Comparison of ENCODE assay signal across 1 fruit fly cellular context in the genomic region with DNA sequence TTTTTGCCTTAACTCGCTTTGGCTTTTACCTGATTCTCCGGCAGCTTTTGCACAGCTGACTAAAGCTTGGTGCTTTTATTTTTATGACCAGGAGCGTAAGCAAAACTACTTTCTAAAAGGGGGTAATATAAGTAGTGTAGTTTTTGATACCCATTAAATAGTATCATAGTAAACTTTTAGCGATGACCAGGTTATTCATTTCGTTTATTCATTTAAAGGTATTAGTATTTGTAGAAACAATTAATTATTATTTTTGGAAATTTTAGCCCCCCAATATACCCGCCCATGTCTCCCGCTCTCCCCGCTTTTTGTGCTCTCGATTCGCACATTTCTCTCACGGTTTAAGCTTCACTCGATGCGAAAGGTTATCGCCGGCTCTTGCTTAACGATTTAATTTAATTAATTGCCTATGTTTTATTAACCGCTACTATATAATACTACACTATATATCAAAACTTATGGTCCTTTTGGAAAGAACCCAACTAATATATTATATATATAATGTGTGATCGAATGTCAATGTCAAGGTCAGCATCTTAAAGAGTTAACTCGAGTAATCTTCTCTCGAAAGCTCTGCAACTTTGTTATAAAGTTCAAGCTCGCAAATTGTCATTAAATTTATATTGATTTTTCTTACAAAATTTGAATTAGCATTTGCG.
A peak's percentile ranks its signal among the peaks of the same experiment; 100 is the strongest.
TF ChIP-seq lines count a peak whose summit lies in the region.

A gene (minus strand): TSS at position 61 of the 659 bp plus-strand sequence.

TF ChIP-seq in whole organism, embryonic, 481 proteins besides CTCF, POLR2A, EP300 and RAD21 (continued from another document):
- peak; percentile 86 for TF ChIP-seq fd3F (GFP tag; optimal IDR thresholded peaks at IDR 0.05; lab: Kevin White, UChicago)
- TF ChIP-seq disco-r (GFP tag; optimal IDR thresholded peaks at IDR 0.05; lab: Kevin White, UChicago): peak; percentile 36
- TF ChIP-seq ind (GFP tag; optimal IDR thresholded peaks at IDR 0.05; lab: Kevin White, UChicago): peak; percentile 86
- peak; percentile 50 for TF ChIP-seq chn (GFP tag; optimal IDR thresholded peaks at IDR 0.05; lab: Kevin White, UChicago)
- TF ChIP-seq tin (GFP tag; optimal IDR thresholded peaks at IDR 0.05; lab: Kevin White, UChicago): peak; percentile 73
- TF ChIP-seq Dek (tag; optimal IDR thresholded peaks at IDR 0.05; lab: Kevin White, UChicago): peak; percentile 91
- peak; percentile 12 for TF ChIP-seq pzg (GFP tag; optimal IDR thresholded peaks at IDR 0.05; lab: Kevin White, UChicago)
- TF ChIP-seq kni (GFP tag; optimal IDR thresholded peaks at IDR 0.05; lab: Kevin White, UChicago): no peak
- peak; percentile 18 for TF ChIP-seq CG30020 (tag; optimal IDR thresholded peaks at IDR 0.05; lab: Kevin White, UChicago)
- no peak for TF ChIP-seq ato (GFP tag; IDR thresholded peaks at IDR 0.05; lab: Robert Waterston, UW; ENCODE audit: partially characterized antibody)
- no peak for TF ChIP-seq Dll (GFP tag; IDR thresholded peaks at IDR 0.05; lab: Robert Waterston, UW; ENCODE audit: partially characterized antibody)
- no peak for TF ChIP-seq CkIIα-i1 (GFP tag; IDR thresholded peaks at IDR 0.05; lab: Robert Waterston, UW)
- TF ChIP-seq chinmo (GFP tag; IDR thresholded peaks at IDR 0.05; lab: Robert Waterston, UW; ENCODE audit: partially characterized antibody): no peak
- peak; percentile 85 for TF ChIP-seq zfh1 (GFP tag; IDR thresholded peaks at IDR 0.05; lab: Robert Waterston, UW)
- TF ChIP-seq CG7556 (GFP tag; optimal IDR thresholded peaks at IDR 0.05; lab: Kevin White, UChicago): peak; percentile 91
- TF ChIP-seq CG3163 (GFP tag; optimal IDR thresholded peaks at IDR 0.05; lab: Kevin White, UChicago): peak; percentile 46
- TF ChIP-seq CG18476 (GFP tag; optimal IDR thresholded peaks at IDR 0.05; lab: Kevin White, UChicago): peak; percentile 81
- no peak for TF ChIP-seq CG10431 (GFP tag; optimal IDR thresholded peaks at IDR 0.05; lab: Kevin White, UChicago)
